Fruit fly (Drosophila melanogaster): ENCODE results near the gene Dsor1.

DNA sequence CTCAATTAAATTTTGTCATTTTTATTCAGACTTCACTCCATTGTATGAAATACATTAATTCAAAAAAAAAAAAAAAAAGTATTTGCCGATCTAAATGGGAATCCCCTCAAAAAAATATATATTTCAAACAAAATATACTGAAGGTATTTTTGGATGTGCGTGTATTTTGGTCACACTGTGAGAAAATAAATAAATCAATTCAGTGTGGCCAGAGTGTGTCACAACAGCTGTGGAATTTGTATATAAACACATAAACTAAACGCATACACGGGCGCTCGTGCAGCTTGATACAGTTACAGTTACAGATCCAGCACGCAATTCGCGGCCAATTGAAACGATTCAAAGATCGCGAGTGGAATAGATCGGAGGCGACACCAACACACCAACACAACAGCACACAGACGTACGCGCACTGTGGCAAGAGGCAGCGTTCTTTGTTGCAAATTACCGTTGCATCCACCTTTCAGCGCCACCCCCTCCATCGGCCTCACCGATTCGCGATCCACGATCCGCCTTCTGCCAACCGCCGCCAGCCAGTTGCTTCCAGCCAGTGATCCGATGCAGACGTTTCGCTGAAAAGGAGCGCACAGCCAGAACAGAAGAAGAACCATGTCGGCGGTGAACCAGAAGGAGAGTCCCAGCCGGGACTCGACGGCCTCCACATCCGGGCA, 3.2 kb downstream of the Dsor1 start, which contains the start of gene CG17754:
- TF ChIP-seq CG8478 (optimal IDR thresholded peaks at IDR 0.05) (no peak), CTCF (optimal IDR thresholded peaks at IDR 0.05) (no peak)

All from S2 (cell line).